Worm (Caenorhabditis elegans) whole organism, late embryonic: ENCODE measurements around the gene F35E8.10.

Source experiments
- F13H6.1 ChIP-seq: sonication (generic microtip); optimal IDR thresholded peaks from 2 replicates; lab custom pipeline; 2016; ENCODE audit warnings: missing genetic modification characterization, missing compliant biosample characterization
- ceh-48 ChIP-seq: sonication (generic microtip); optimal IDR thresholded peaks from 2 replicates; lab custom pipeline; 2016; ENCODE audit warnings: missing genetic modification characterization, inconsistent platforms, missing compliant biosample characterization
- dmd-4 ChIP-seq: sonication (generic microtip); optimal IDR thresholded peaks from 2 replicates; lab custom pipeline; 2016; ENCODE audit warnings: borderline replicate concordance, missing genetic modification characterization, missing compliant biosample characterization
- elt-2 ChIP-seq: sonication (generic microtip); optimal IDR thresholded peaks from 2 replicates; lab custom pipeline; 2016; ENCODE audit warnings: missing genetic modification reagents, missing genetic modification characterization, missing compliant biosample characterization
- fax-1 ChIP-seq: sonication (generic microtip); optimal IDR thresholded peaks from 2 replicates; lab custom pipeline; 2016; ENCODE audit warnings: missing genotype, missing genetic modification characterization, missing compliant biosample characterization
- lim-6 ChIP-seq: sonication (generic microtip); optimal IDR thresholded peaks from 2 replicates; lab custom pipeline; 2016; ENCODE audit warnings: missing genetic modification characterization, missing compliant biosample characterization
- nfya-1 ChIP-seq: sonication (generic microtip); optimal IDR thresholded peaks from 2 replicates; lab custom pipeline; 2017; ENCODE audit warnings: missing genetic modification characterization, mild to moderate bottlenecking, missing compliant biosample characterization, antibody characterized with exemption, moderate library complexity
- pqm-1 ChIP-seq: sonication (generic microtip); optimal IDR thresholded peaks from 2 replicates; lab custom pipeline; 2016; ENCODE audit warnings: missing genetic modification characterization, missing compliant biosample characterization
- sox-4 ChIP-seq: sonication (generic microtip); optimal IDR thresholded peaks from 2 replicates; lab custom pipeline; 2017; ENCODE audit warnings: mild to moderate bottlenecking, missing genetic modification characterization, inconsistent platforms, missing compliant biosample characterization
- ttx-3 ChIP-seq: sonication (generic microtip); optimal IDR thresholded peaks from 2 replicates; lab custom pipeline; 2016; ENCODE audit warnings: missing genetic modification reagents, missing genetic modification characterization, missing compliant biosample characterization
- zip-5 ChIP-seq: sonication (generic microtip); optimal IDR thresholded peaks from 2 replicates; lab custom pipeline; 2016; ENCODE audit warnings: missing genetic modification characterization, missing compliant biosample characterization

ce11 chrV:15943125-15943524, 23.0 kb upstream of the F35E8.10 start, which contains the start of gene srw-53:
- TF ChIP-seq pqm-1 (tag; lab: Kevin White, UChicago) (no peak), dmd-4 (tag; lab: Kevin White, UChicago) (no peak), nfya-1 (tag; lab: Kevin White, UChicago) (no peak), lim-6 (tag; lab: Kevin White, UChicago) (no peak), ttx-3 (no peak), zip-5 (no peak), ceh-48 (tag; lab: Kevin White, UChicago) (no peak), fax-1 (no peak), elt-2 (tag; lab: Kevin White, UChicago) (no peak), F13H6.1 (tag; lab: Kevin White, UChicago) (no peak), sox-4 (tag; lab: Kevin White, UChicago) (no peak)
